Worm (Caenorhabditis elegans) whole organism, early embryonic: ENCODE data around the gene glb-5.

ENCODE experiments used
- F13C5.2 ChIP-seq: sonication (generic microtip); optimal IDR thresholded peaks from 2 replicates; lab custom pipeline; 2017; ENCODE audit warnings: mild to moderate bottlenecking, missing genetic modification characterization, inconsistent platforms, missing compliant biosample characterization
- ceh-36 ChIP-seq: sonication (generic microtip); optimal IDR thresholded peaks from 2 replicates; lab custom pipeline; 2016; ENCODE audit warnings: missing genetic modification characterization, inconsistent platforms, missing compliant biosample characterization
- flt-1 ChIP-seq: fragments of 200-800 bp; sonication (Bioruptor generic); IDR thresholded peaks from 2 replicates; pipeline ENCODE4 v1.3.6; 2022; ENCODE audit warnings: missing genetic modification characterization, missing compliant biosample characterization
- tbx-37 ChIP-seq: fragments of 200-800 bp; sonication (Bioruptor generic); conservative IDR thresholded peaks from 2 replicates; pipeline ENCODE4 v1.3.6; 2022; ENCODE audit warnings: missing genetic modification reagents, missing genetic modification characterization, missing compliant biosample characterization

DNA sequence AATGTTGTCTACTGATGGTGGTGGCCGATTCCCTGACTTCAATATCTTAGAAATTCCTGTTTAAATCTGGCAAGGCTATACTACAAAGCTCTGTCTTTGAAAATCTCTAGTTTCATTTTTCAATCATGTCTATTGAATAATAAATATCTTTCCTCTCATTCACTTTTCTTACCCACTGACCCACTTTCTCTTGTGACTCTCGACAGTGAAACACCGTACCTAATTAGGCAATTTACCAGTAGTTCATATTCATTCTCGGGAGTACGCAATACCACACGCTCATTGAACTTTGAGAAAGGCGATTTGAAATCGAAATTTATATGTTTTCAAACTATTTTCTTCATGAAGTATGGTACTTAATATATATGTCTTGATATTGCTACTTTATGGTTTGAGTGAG, 26.1 kb downstream of the glb-5 start, which contains the start of gene CD4.11:
- no peak for TF ChIP-seq flt-1 (GFP tag; lab: Robert Waterston, UW)
- TF ChIP-seq ceh-36 = no peak
- TF ChIP-seq tbx-37 (GFP tag; lab: Robert Waterston, UW) = no peak
- TF ChIP-seq F13C5.2 (tag; lab: Kevin White, UChicago) = no peak
